Fruit fly (Drosophila melanogaster) whole organism, embryonic: Measurements from ENCODE around the gene CG16790.

Source experiments
- Ada2b ChIP-seq: fragments of 200-800 bp; sonication (Bioruptor generic); IDR thresholded peaks from 2 replicates; pipeline ENCODE4 v1.3.6; 2022; ENCODE audit warnings: missing biosample characterization, missing genetic modification characterization
- Atf-2 ChIP-seq: fragments of 200-800 bp; sonication (Bioruptor generic); optimal IDR thresholded peaks from 2 replicates; lab custom pipeline; 2016; ENCODE audit warnings: missing biosample characterization, missing genetic modification characterization
- CG10366 ChIP-seq: fragments of 200-800 bp; sonication (Bioruptor generic); IDR thresholded peaks from 2 replicates; pipeline ENCODE4 v1.3.6; 2022; ENCODE audit warnings: missing biosample characterization, missing genetic modification characterization
- CG11085 ChIP-seq: fragments of 200-800 bp; sonication (Bioruptor generic); IDR thresholded peaks from 2 replicates; pipeline ENCODE4 v1.3.6; 2022; ENCODE audit warnings: missing biosample characterization, missing genetic modification characterization
- CG11504 ChIP-seq: fragments of 200-800 bp; sonication (Bioruptor generic); optimal IDR thresholded peaks from 3 replicates; lab custom pipeline; 2019; ENCODE audit warnings: missing biosample characterization, mild to moderate bottlenecking, missing genetic modification characterization, moderate library complexity
- CG12744 ChIP-seq: fragments of 200-800 bp; sonication (Bioruptor generic); optimal IDR thresholded peaks from 2 replicates; lab custom pipeline; 2016; ENCODE audit warnings: missing biosample characterization, missing genetic modification characterization
- CG14965 ChIP-seq: fragments of 200-800 bp; sonication (Bioruptor generic); optimal IDR thresholded peaks from 2 replicates; lab custom pipeline; 2016; ENCODE audit warnings: missing biosample characterization, missing genetic modification characterization, borderline replicate concordance
- CG15514 ChIP-seq: fragments of 200-800 bp; sonication (Bioruptor generic); optimal IDR thresholded peaks from 3 replicates; lab custom pipeline; 2017; ENCODE audit warnings: missing biosample characterization, missing genetic modification characterization, mild to moderate bottlenecking, moderate library complexity, missing genetic modification reagents
- CG1647 ChIP-seq: fragments of 200-800 bp; sonication (Bioruptor generic); optimal IDR thresholded peaks from 3 replicates; lab custom pipeline; 2016; ENCODE audit warnings: missing biosample characterization, missing genetic modification characterization
- CG16813 ChIP-seq: fragments of 200-800 bp; sonication (Bioruptor generic); IDR thresholded peaks from 3 replicates; pipeline ENCODE4 v1.3.6; 2022; ENCODE audit warnings: missing biosample characterization, missing genetic modification characterization; ENCODE audit not compliant: partially characterized antibody
- CG17912 ChIP-seq: fragments of 200-800 bp; sonication (Bioruptor generic); optimal IDR thresholded peaks from 2 replicates; lab custom pipeline; 2018; ENCODE audit warnings: missing biosample characterization, mild to moderate bottlenecking, missing genetic modification characterization
- CG18011 ChIP-seq: fragments of 200-800 bp; sonication (Bioruptor generic); optimal IDR thresholded peaks from 2 replicates; lab custom pipeline; 2017; ENCODE audit warnings: missing biosample characterization, missing genetic modification characterization, mild to moderate bottlenecking, moderate library complexity, missing genotype
- CG2120 ChIP-seq: fragments of 200-800 bp; sonication (Bioruptor generic); optimal IDR thresholded peaks from 3 replicates; lab custom pipeline; 2016; ENCODE audit warnings: missing biosample characterization, missing genetic modification characterization
- CG2129 ChIP-seq: fragments of 200-800 bp; sonication (Bioruptor generic); IDR thresholded peaks from 2 replicates; pipeline ENCODE4 v1.3.6; 2022; ENCODE audit warnings: missing biosample characterization, missing genetic modification characterization; ENCODE audit not compliant: partially characterized antibody
- CG2889 ChIP-seq: fragments of 200-800 bp; sonication (Bioruptor generic); IDR thresholded peaks from 3 replicates; pipeline ENCODE4 v1.3.6; 2022; ENCODE audit warnings: missing biosample characterization, missing genetic modification characterization
- CG3163 ChIP-seq: fragments of 200-800 bp; sonication (Bioruptor generic); optimal IDR thresholded peaks from 3 replicates; lab custom pipeline; 2016; ENCODE audit warnings: missing biosample characterization, missing genetic modification characterization
- CG32767 ChIP-seq: fragments of 200-800 bp; sonication (Bioruptor generic); IDR thresholded peaks from 2 replicates; pipeline ENCODE4 v1.3.6; 2022; ENCODE audit warnings: missing biosample characterization, missing genetic modification characterization
- CG34422 ChIP-seq: fragments of 200-800 bp; sonication (Bioruptor generic); IDR thresholded peaks from 3 replicates; pipeline ENCODE4 v1.3.6; 2022; ENCODE audit warnings: missing biosample characterization, missing genetic modification characterization
- CG7372 ChIP-seq: fragments of 200-800 bp; sonication (Bioruptor generic); IDR thresholded peaks from 2 replicates; pipeline ENCODE4 v1.3.6; 2022; ENCODE audit warnings: missing biosample characterization, missing genetic modification characterization
- CG8924 ChIP-seq: fragments of 200-800 bp; optimal IDR thresholded peaks from 3 replicates; lab custom pipeline; 2019; ENCODE audit warnings: missing biosample characterization, mild to moderate bottlenecking, missing genetic modification characterization, moderate library complexity
- CG9727 ChIP-seq: fragments of 200-800 bp; sonication (Bioruptor generic); optimal IDR thresholded peaks from 3 replicates; lab custom pipeline; 2017; ENCODE audit warnings: missing biosample characterization, mild to moderate bottlenecking, missing genetic modification characterization
- CrebB ChIP-seq: fragments of 200-800 bp; sonication (Bioruptor generic); optimal IDR thresholded peaks from 3 replicates; lab custom pipeline; 2018; ENCODE audit warnings: missing biosample characterization, mild to moderate bottlenecking, missing genetic modification characterization
- Dip3 ChIP-seq: fragments of 200-800 bp; sonication (Bioruptor generic); optimal IDR thresholded peaks from 3 replicates; lab custom pipeline; 2016; ENCODE audit warnings: missing biosample characterization, missing genetic modification characterization
- Ets65A ChIP-seq: fragments of 200-800 bp; sonication (Bioruptor generic); peaks from one replicate; lab custom pipeline; 2016; ENCODE audit warnings: missing biosample characterization, missing genetic modification characterization
- Fer1 ChIP-seq: fragments of 200-800 bp; sonication (Bioruptor generic); optimal IDR thresholded peaks from 2 replicates; lab custom pipeline; 2017; ENCODE audit warnings: missing biosample characterization, mild to moderate bottlenecking, missing genetic modification characterization
- Hmr ChIP-seq: fragments of 200-800 bp; sonication (Bioruptor generic); optimal IDR thresholded peaks from 3 replicates; lab custom pipeline; 2017; ENCODE audit warnings: mild to moderate bottlenecking, missing biosample characterization, missing genetic modification reagents, missing genetic modification characterization
- Hr78 ChIP-seq, 2 experiments: fragments of 200-800 bp in 1 of 2; fragments of >200 bp in 1 of 2; sonication (Bioruptor generic) in 1 of 2; optimal IDR thresholded peaks; 2 replicates each; lab custom pipeline; 2017 to 2019; ENCODE audit warnings: missing biosample characterization in 2 of 2, missing genetic modification characterization in 2 of 2, mild to moderate bottlenecking in 1 of 2, moderate library complexity in 1 of 2
- MESR4 ChIP-seq: fragments of 200-800 bp; sonication (Bioruptor generic); optimal IDR thresholded peaks from 2 replicates; lab custom pipeline; 2018; ENCODE audit warnings: missing biosample characterization, mild to moderate bottlenecking, missing genetic modification characterization, moderate library complexity
- Max ChIP-seq: fragments of 200-800 bp; sonication (Bioruptor generic); optimal IDR thresholded peaks from 2 replicates; lab custom pipeline; 2016; ENCODE audit warnings: missing biosample characterization, mild to moderate bottlenecking, missing genetic modification characterization
- Med ChIP-seq: fragments of 200-800 bp; sonication (Bioruptor generic); peaks from one replicate; lab custom pipeline; 2016; ENCODE audit warnings: missing biosample characterization, missing genetic modification characterization, mild to moderate bottlenecking, inconsistent platforms, moderate library complexity
- NFAT ChIP-seq: fragments of 200-800 bp; sonication (Bioruptor generic); IDR thresholded peaks from 2 replicates; pipeline ENCODE4 v1.3.6; 2022; ENCODE audit warnings: missing biosample characterization, missing genetic modification characterization
- Ptx1 ChIP-seq: fragments of 200-800 bp; sonication (Bioruptor generic); IDR thresholded peaks from 2 replicates; pipeline ENCODE4 v1.3.6; 2022; ENCODE audit warnings: missing biosample characterization, missing genetic modification characterization
- Rfx ChIP-seq: fragments of 200-800 bp; sonication (Bioruptor generic); IDR thresholded peaks from 2 replicates; pipeline ENCODE4 v1.3.6; 2022; ENCODE audit warnings: missing biosample characterization, missing genetic modification characterization
- Stat92E ChIP-seq, 3 experiments: fragments of >200 bp in 2 of 3; fragments of 200-800 bp in 1 of 3; sonication (Bioruptor generic) in 1 of 3; optimal IDR thresholded peaks; 2 replicates each; lab custom pipeline; 2017 to 2019; ENCODE audit warnings: missing biosample characterization in 3 of 3, missing genetic modification characterization in 3 of 3, mild to moderate bottlenecking in 1 of 3, moderate library complexity in 1 of 3
- ap ChIP-seq: fragments of 200-800 bp; sonication (Bioruptor generic); IDR thresholded peaks from 2 replicates; pipeline ENCODE4 v1.3.6; 2022; ENCODE audit warnings: missing biosample characterization, missing genetic modification characterization
- cad ChIP-seq: fragments of >200 bp; optimal IDR thresholded peaks from 2 replicates; lab custom pipeline; 2017; ENCODE audit warnings: missing biosample characterization, missing genetic modification characterization
- caup ChIP-seq: fragments of 200-800 bp; sonication (Bioruptor generic); optimal IDR thresholded peaks from 3 replicates; lab custom pipeline; 2017; ENCODE audit warnings: missing biosample characterization, mild to moderate bottlenecking, missing genetic modification characterization, moderate library complexity; ENCODE audit not compliant: severe bottlenecking
- crc ChIP-seq: fragments of 200-800 bp; sonication (Bioruptor generic); optimal IDR thresholded peaks from 2 replicates; lab custom pipeline; 2016; ENCODE audit warnings: missing biosample characterization, missing genetic modification characterization
- cwo ChIP-seq: fragments of 200-800 bp; sonication (Bioruptor generic); optimal IDR thresholded peaks from 3 replicates; lab custom pipeline; 2017; ENCODE audit warnings: missing biosample characterization, missing genetic modification characterization, mild to moderate bottlenecking, moderate library complexity, missing genetic modification reagents
- dan ChIP-seq: fragments of 200-800 bp; sonication (Bioruptor generic); IDR thresholded peaks from 2 replicates; pipeline ENCODE4 v1.3.6; 2022; ENCODE audit warnings: missing biosample characterization, missing genetic modification characterization
- dysf ChIP-seq: fragments of 200-800 bp; sonication (Bioruptor generic); IDR thresholded peaks from 3 replicates; pipeline ENCODE4 v1.3.6; 2022; ENCODE audit warnings: missing biosample characterization, missing genetic modification characterization
- nerfin-1 ChIP-seq: fragments of 200-800 bp; sonication (Bioruptor generic); optimal IDR thresholded peaks from 3 replicates; lab custom pipeline; 2019; ENCODE audit warnings: missing biosample characterization, mild to moderate bottlenecking, missing genetic modification characterization, moderate library complexity
- pan ChIP-seq, 4 experiments: fragments of >200 bp in 3 of 4; fragments of 200-800 bp in 1 of 4; sonication (Bioruptor generic) in 1 of 4; optimal IDR thresholded peaks in 3 of 4; IDR thresholded peaks in 1 of 4; 2 replicates each; pipeline versions ENCODE4 v1.3.6 to Lab custom; 2017 to 2022; ENCODE audit warnings: missing biosample characterization in 2 of 4, missing genetic modification characterization in 2 of 4, mixed read lengths in 1 of 4
- slou ChIP-seq: fragments of 200-800 bp; sonication (Bioruptor generic); optimal IDR thresholded peaks from 3 replicates; lab custom pipeline; 2016; ENCODE audit warnings: missing biosample characterization, missing genetic modification characterization
- tx ChIP-seq: fragments of 200-800 bp; sonication (Bioruptor generic); optimal IDR thresholded peaks from 2 replicates; lab custom pipeline; 2016; ENCODE audit warnings: missing biosample characterization, missing genetic modification characterization
- z ChIP-seq: fragments of 200-800 bp; sonication (Bioruptor generic); IDR thresholded peaks from 3 replicates; pipeline ENCODE4 v1.3.6; 2022; ENCODE audit warnings: missing biosample characterization, missing genetic modification characterization

Gene CG16790

DNA sequence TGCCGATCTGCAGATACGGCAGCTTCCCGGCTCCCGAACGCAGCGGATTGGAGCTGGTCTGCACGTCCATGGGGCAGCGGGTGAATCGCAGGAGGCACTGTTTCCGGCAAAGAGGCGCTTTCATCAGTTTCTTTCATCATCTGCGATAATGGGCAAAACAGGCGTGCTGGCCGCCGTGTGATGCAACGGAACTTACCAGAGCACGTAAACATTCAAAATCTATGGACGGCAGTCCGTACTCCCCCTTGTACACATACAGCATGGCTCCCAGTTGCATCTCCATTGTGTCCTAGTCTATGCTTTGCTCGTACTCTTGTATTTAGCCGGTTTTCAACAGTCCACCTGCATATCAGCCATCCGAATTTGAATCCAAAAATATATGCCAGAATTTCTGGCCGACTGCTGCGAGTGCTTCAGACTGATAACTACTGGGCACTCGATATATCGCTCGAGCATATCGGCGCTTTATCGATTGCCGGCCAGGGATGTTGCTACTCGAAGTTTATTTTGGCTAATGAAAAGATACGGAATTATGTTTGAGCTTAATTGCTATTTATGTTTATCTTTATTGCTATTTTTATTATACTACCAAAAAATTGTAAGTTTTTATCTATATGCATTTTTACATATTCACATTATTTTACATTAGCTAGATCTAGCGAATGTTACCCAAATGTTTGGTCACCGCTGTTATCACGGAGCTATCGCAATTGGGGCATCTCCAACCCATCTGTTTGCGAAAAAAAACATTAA is 6.6 kb downstream of the CG16790 start, which contains the start of the genes CG9393 and Vps45 (continued):
- TF ChIP-seq Hmr (no peak), CG14965 (GFP tag; lab: Kevin White, UChicago) (no peak), CG1647 (GFP tag; lab: Kevin White, UChicago) (peak; percentile 45), CG11504 (no peak), tx (GFP tag; lab: Kevin White, UChicago) (peak; percentile 25), cad (GFP tag; lab: Kevin White, UChicago) (no peak), z (GFP tag; lab: Robert Waterston, UW) (no peak), Fer1 (GFP tag; lab: Kevin White, UChicago) (peak; percentile 59), CG18011 (peak; percentile 25), CG2129 (GFP tag; lab: Robert Waterston, UW) (peak; percentile 75), crc (GFP tag; lab: Kevin White, UChicago) (no peak), pan (optimal IDR thresholded peaks at IDR 0.05; lab: Kevin White, UChicago) (no peak), pan (GFP tag; optimal IDR thresholded peaks at IDR 0.05 in 1 of 2, IDR thresholded peaks at IDR 0.05 in 1 of 2) (peak in 1 of 2 experiments; percentile 32), Max (peak; percentile 80), CG2889 (0 out of 3 replicates have a peak, but pooled peaks have one; percentile 4), Atf-2 (GFP tag; lab: Kevin White, UChicago) (peak; percentile 11), CG10366 (GFP tag; lab: Robert Waterston, UW) (peak; percentile 52; the same call in 1 of the 2 replicates), CG2120 (GFP tag; lab: Kevin White, UChicago) (peak; percentile 88)

DNA sequence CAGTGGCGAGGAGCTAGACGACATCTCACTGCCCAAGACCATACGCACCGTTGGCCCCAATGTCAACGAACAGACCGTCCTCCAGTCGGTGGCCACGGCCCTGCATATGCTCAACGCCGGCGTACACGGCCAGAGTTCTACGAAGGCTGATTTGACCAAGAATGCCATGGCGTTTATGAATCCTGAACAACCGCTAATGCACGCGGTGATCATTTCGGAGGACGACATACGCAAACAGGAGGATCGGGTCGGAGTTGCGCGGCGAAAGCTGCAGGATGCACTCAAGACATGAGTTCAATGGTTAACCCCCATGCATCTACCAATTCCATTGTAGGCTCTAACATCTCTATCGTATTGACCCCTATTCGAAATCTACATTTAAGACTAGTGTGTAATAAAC is 8.9 kb downstream of the CG16790 start:
- TF ChIP-seq Rfx (GFP tag; lab: Robert Waterston, UW) = no peak
- no peak for TF ChIP-seq CG15514 (GFP tag; lab: Kevin White, UChicago)
- no peak for TF ChIP-seq CG34422 (GFP tag; lab: Robert Waterston, UW)
- no peak for TF ChIP-seq CG8924
- TF ChIP-seq Med (GFP tag; lab: Kevin White, UChicago) = peak; percentile 54
- no peak for TF ChIP-seq NFAT (GFP tag; lab: Robert Waterston, UW)
- TF ChIP-seq nerfin-1 = no peak
- no peak for TF ChIP-seq dan (GFP tag; lab: Robert Waterston, UW)
- no peak for TF ChIP-seq CG3163
- TF ChIP-seq CG16813 (GFP tag; lab: Robert Waterston, UW) = 0 out of 3 replicates have a peak, but pooled peaks have one; percentile 33
- no peak for TF ChIP-seq Dip3
- no peak for TF ChIP-seq CG12744 (GFP tag; lab: Kevin White, UChicago)
- TF ChIP-seq Hr78 (GFP tag; optimal IDR thresholded peaks at IDR 0.05; lab: Kevin White, UChicago) = no peak
- TF ChIP-seq caup (GFP tag; lab: Kevin White, UChicago) = no peak
- no peak for TF ChIP-seq ap (GFP tag; lab: Robert Waterston, UW)
- TF ChIP-seq CG17912 (GFP tag; lab: Kevin White, UChicago) = no peak
- TF ChIP-seq Ada2b = 0 out of 2 replicates have a peak, but pooled peaks have one; percentile 2
- TF ChIP-seq cwo (GFP tag; lab: Kevin White, UChicago) = no peak
- TF ChIP-seq slou (GFP tag; lab: Kevin White, UChicago) = no peak
- no peak for TF ChIP-seq Stat92E (GFP tag; optimal IDR thresholded peaks at IDR 0.05; lab: Kevin White, UChicago)
- no peak for TF ChIP-seq CG11085 (GFP tag; lab: Robert Waterston, UW)
- TF ChIP-seq MESR4 (GFP tag; lab: Kevin White, UChicago) = no peak
- no peak for TF ChIP-seq CG7372 (GFP tag; lab: Robert Waterston, UW)
- TF ChIP-seq CrebB (tag; lab: Kevin White, UChicago) = no peak
- TF ChIP-seq CG9727 = no peak
- TF ChIP-seq CG32767 (GFP tag; lab: Robert Waterston, UW) = no peak
- peak; percentile 53 for TF ChIP-seq Ets65A (GFP tag; lab: Kevin White, UChicago)
- TF ChIP-seq Ptx1 = no peak
- TF ChIP-seq dysf = no peak
